Worm (Caenorhabditis elegans) whole organism, late embryonic: ENCODE data around the gene lin-15A.

ENCODE experiments used
- K09A11.1 ChIP-seq: sonication (generic microtip); optimal IDR thresholded peaks from 2 replicates; lab custom pipeline; 2017; ENCODE audit warnings: antibody characterized with exemption, mild to moderate bottlenecking, missing genetic modification characterization, missing compliant biosample characterization; ENCODE audit not compliant: insufficient read depth
- Y22D7AL.16 ChIP-seq: sonication (generic microtip); optimal IDR thresholded peaks from 2 replicates; lab custom pipeline; 2016; ENCODE audit warnings: missing genetic modification characterization, missing compliant biosample characterization
- ama-1 ChIP-seq: fragments of 150-350 bp; optimal IDR thresholded peaks from 2 replicates; lab custom pipeline; 2014
- dmd-4 ChIP-seq: sonication (generic microtip); optimal IDR thresholded peaks from 2 replicates; lab custom pipeline; 2016; ENCODE audit warnings: borderline replicate concordance, missing genetic modification characterization, missing compliant biosample characterization
- dve-1 ChIP-seq: sonication (generic microtip); optimal IDR thresholded peaks from 2 replicates; lab custom pipeline; 2017; ENCODE audit warnings: antibody characterized with exemption, mild to moderate bottlenecking, missing genetic modification characterization, missing compliant biosample characterization
- ets-4 ChIP-seq: sonication (generic microtip); optimal IDR thresholded peaks from 2 replicates; lab custom pipeline; 2016; ENCODE audit warnings: missing genetic modification characterization, missing compliant biosample characterization
- hlh-30 ChIP-seq: sonication (generic microtip); optimal IDR thresholded peaks from 2 replicates; lab custom pipeline; 2017; ENCODE audit warnings: antibody characterized with exemption, missing genetic modification characterization, missing compliant biosample characterization; ENCODE audit not compliant: insufficient read depth
- lin-11 ChIP-seq: fragments of 200-800 bp; sonication (Bioruptor generic); optimal IDR thresholded peaks from 2 replicates; lab custom pipeline; 2018; ENCODE audit warnings: mild to moderate bottlenecking, missing genetic modification characterization, missing compliant biosample characterization
- sox-4 ChIP-seq: sonication (generic microtip); optimal IDR thresholded peaks from 2 replicates; lab custom pipeline; 2017; ENCODE audit warnings: mild to moderate bottlenecking, missing genetic modification characterization, inconsistent platforms, missing compliant biosample characterization

- TF ChIP-seq ama-1 (lab: Kevin White, UChicago) (no peak), ets-4 (tag; lab: Kevin White, UChicago) (no peak), K09A11.1 (tag; lab: Kevin White, UChicago) (no peak), dmd-4 (tag; lab: Kevin White, UChicago) (no peak), sox-4 (tag; lab: Kevin White, UChicago) (no peak), hlh-30 (no peak), Y22D7AL.16 (tag; lab: Kevin White, UChicago) (no peak), dve-1 (tag; lab: Kevin White, UChicago) (no peak), lin-11 (no peak)
Observed at ce11 chrX:15768532-15768931, 36.8 kb downstream of the lin-15A start.
